Worm (Caenorhabditis elegans): ENCODE results near the gene F35H10.3.

- TF ChIP-seq ceh-13 (GFP tag; optimal IDR thresholded peaks at IDR 0.05) (no peak), hnd-1 (tag; optimal IDR thresholded peaks at IDR 0.05) (no peak), ama-1 (optimal IDR thresholded peaks at IDR 0.05) (no peak), scrt-1 (GFP tag; IDR thresholded peaks at IDR 0.05) (no peak), ceh-36 (tag; optimal IDR thresholded peaks at IDR 0.05) (no peak), aly-1 (tag; optimal IDR thresholded peaks at IDR 0.05) (no peak), tra-4 (tag; optimal IDR thresholded peaks at IDR 0.05) (no peak), pes-1 (GFP tag; IDR thresholded peaks at IDR 0.05) (no peak), sea-1 (GFP tag; conservative IDR thresholded peaks at IDR 0.05) (no peak)
Observed at ce11 chrIV:8345518-8345917, 19.8 kb downstream of the F35H10.3 start, which contains the start of gene F17E9.5.
